Worm (Caenorhabditis elegans) whole organism, young adult: Measurements from ENCODE around the gene str-143.

Source experiments
- B0261.1 ChIP-seq: sonication (generic microtip); optimal IDR thresholded peaks from 2 replicates; lab custom pipeline; 2016; ENCODE audit warnings: mild to moderate bottlenecking, missing genetic modification characterization, moderate library complexity, missing compliant biosample characterization
- C17E4.6 ChIP-seq: fragments of 200-800 bp; sonication (Bioruptor generic); IDR thresholded peaks from 2 replicates; pipeline ENCODE4 v1.3.6; 2022; ENCODE audit warnings: missing genetic modification reagents, missing genetic modification characterization, missing compliant biosample characterization
- D2030.7 ChIP-seq: fragments of 200-800 bp; sonication (Bioruptor generic); IDR thresholded peaks from 2 replicates; pipeline ENCODE4 v1.3.6; 2022; ENCODE audit warnings: missing genetic modification reagents, missing genetic modification characterization, missing compliant biosample characterization
- F10E7.11 ChIP-seq: sonication (generic microtip); optimal IDR thresholded peaks from 2 replicates; lab custom pipeline; 2017; ENCODE audit warnings: mild to moderate bottlenecking, missing genetic modification characterization, moderate library complexity, missing compliant biosample characterization
- F22D6.2 ChIP-seq: sonication (generic microtip); optimal IDR thresholded peaks from 2 replicates; lab custom pipeline; 2016; ENCODE audit warnings: mild to moderate bottlenecking, missing genetic modification characterization, missing compliant biosample characterization
- F49E8.2 ChIP-seq: sonication (generic microtip); optimal IDR thresholded peaks from 3 replicates; lab custom pipeline; 2017; ENCODE audit warnings: missing genetic modification characterization, mild to moderate bottlenecking, missing compliant biosample characterization, antibody characterized with exemption, moderate library complexity; ENCODE audit not compliant: insufficient read depth
- F57C9.4 ChIP-seq: sonication (generic microtip); optimal IDR thresholded peaks from 2 replicates; lab custom pipeline; 2017; ENCODE audit warnings: mild to moderate bottlenecking, missing genetic modification characterization, missing compliant biosample characterization
- K11D2.4 ChIP-seq: fragments of 200-800 bp; sonication (Bioruptor generic); IDR thresholded peaks from 2 replicates; pipeline ENCODE4 v1.3.6; 2022; ENCODE audit warnings: missing genetic modification reagents, missing genetic modification characterization, missing compliant biosample characterization
- Y53F4B.3 ChIP-seq: fragments of 200-800 bp; sonication (Bioruptor generic); IDR thresholded peaks from 2 replicates; pipeline ENCODE4 v1.3.6; 2022; ENCODE audit warnings: missing genetic modification reagents, missing genetic modification characterization, missing compliant biosample characterization
- akir-1 ChIP-seq: fragments of 200-800 bp; sonication (Bioruptor generic); optimal IDR thresholded peaks from 2 replicates; lab custom pipeline; 2018; ENCODE audit warnings: mild to moderate bottlenecking, missing genetic modification characterization, moderate library complexity, missing compliant biosample characterization
- atf-7 ChIP-seq: sonication (generic microtip); optimal IDR thresholded peaks from 2 replicates; lab custom pipeline; 2017; ENCODE audit warnings: mild to moderate bottlenecking, missing genetic modification characterization, missing compliant biosample characterization
- athp-1 ChIP-seq: sonication (generic microtip); optimal IDR thresholded peaks from 2 replicates; lab custom pipeline; 2017; ENCODE audit warnings: mild to moderate bottlenecking, missing genetic modification characterization, missing compliant biosample characterization
- attf-3 ChIP-seq: fragments of 200-800 bp; sonication (Bioruptor generic); conservative IDR thresholded peaks from 2 replicates; pipeline ENCODE4 v1.3.6; 2022; ENCODE audit warnings: missing genetic modification reagents, missing genetic modification characterization, missing compliant biosample characterization
- attf-6 ChIP-seq: fragments of 200-800 bp; sonication (Bioruptor generic); IDR thresholded peaks from 2 replicates; pipeline ENCODE4 v1.3.6; 2022; ENCODE audit warnings: missing genetic modification reagents, missing genetic modification characterization, missing compliant biosample characterization
- ceh-100 ChIP-seq: fragments of 200-800 bp; sonication (Bioruptor generic); IDR thresholded peaks from 2 replicates; pipeline ENCODE4 v1.3.6; 2022; ENCODE audit warnings: missing genetic modification reagents, missing genetic modification characterization, missing compliant biosample characterization
- egl-18 ChIP-seq: fragments of 200-800 bp; sonication (Bioruptor generic); IDR thresholded peaks from 2 replicates; pipeline ENCODE4 v1.3.6; 2022; ENCODE audit warnings: missing genetic modification reagents, missing genetic modification characterization, missing compliant biosample characterization
- egl-44 ChIP-seq: fragments of 200-800 bp; sonication (Bioruptor generic); IDR thresholded peaks from 2 replicates; pipeline ENCODE4 v1.3.6; 2022; ENCODE audit warnings: missing genetic modification reagents, missing genetic modification characterization, missing compliant biosample characterization
- egrh-3 ChIP-seq: fragments of 200-800 bp; sonication (Bioruptor generic); IDR thresholded peaks from 2 replicates; pipeline ENCODE4 v1.3.6; 2022; ENCODE audit warnings: missing genetic modification reagents, missing genetic modification characterization, missing compliant biosample characterization
- ets-4 ChIP-seq: fragments of 200-800 bp; sonication (Bioruptor generic); optimal IDR thresholded peaks from 2 replicates; lab custom pipeline; 2018; ENCODE audit warnings: mild to moderate bottlenecking, missing genetic modification characterization, missing compliant biosample characterization
- fkh-3 ChIP-seq: sonication (generic microtip); optimal IDR thresholded peaks from 2 replicates; lab custom pipeline; 2016; ENCODE audit warnings: mild to moderate bottlenecking, missing genetic modification characterization, missing compliant biosample characterization
- him-1 ChIP-seq: sonication (generic microtip); optimal IDR thresholded peaks from 2 replicates; lab custom pipeline; 2016; ENCODE audit warnings: missing genotype, missing genetic modification reagents, missing genetic modification characterization, missing compliant biosample characterization
- hlh-26 ChIP-seq: fragments of 200-800 bp; sonication (Bioruptor generic); conservative IDR thresholded peaks from 2 replicates; pipeline ENCODE4 v1.3.6; 2022; ENCODE audit warnings: missing genetic modification reagents, missing genetic modification characterization, missing compliant biosample characterization
- hmg-1.2 ChIP-seq: fragments of 200-800 bp; sonication (Bioruptor generic); IDR thresholded peaks from 2 replicates; pipeline ENCODE4 v1.3.6; 2022; ENCODE audit warnings: missing genetic modification reagents, missing genetic modification characterization, missing compliant biosample characterization
- let-526 ChIP-seq: fragments of 200-800 bp; sonication (Bioruptor generic); IDR thresholded peaks from 2 replicates; pipeline ENCODE4 v1.3.6; 2022; ENCODE audit warnings: missing genetic modification reagents, missing genetic modification characterization, missing compliant biosample characterization
- lin-26 ChIP-seq: fragments of 200-800 bp; sonication (Bioruptor generic); IDR thresholded peaks from 2 replicates; pipeline ENCODE4 v1.3.6; 2022; ENCODE audit warnings: missing genetic modification reagents, missing genetic modification characterization, missing compliant biosample characterization
- lin-40 ChIP-seq: sonication (generic microtip); optimal IDR thresholded peaks from 2 replicates; lab custom pipeline; 2016; ENCODE audit warnings: missing genetic modification characterization, mild to moderate bottlenecking, missing compliant biosample characterization, missing genotype, missing genetic modification reagents
- lsl-1 ChIP-seq: fragments of 200-800 bp; sonication (Bioruptor generic); optimal IDR thresholded peaks from 2 replicates; lab custom pipeline; 2018; ENCODE audit warnings: mild to moderate bottlenecking, missing genetic modification characterization, moderate library complexity, missing compliant biosample characterization
- madf-10 ChIP-seq: sonication (generic microtip); optimal IDR thresholded peaks from 2 replicates; lab custom pipeline; 2016; ENCODE audit warnings: mild to moderate bottlenecking, missing genetic modification characterization, missing compliant biosample characterization
- madf-6 ChIP-seq: fragments of 200-800 bp; sonication (Bioruptor generic); IDR thresholded peaks from 2 replicates; pipeline ENCODE4 v1.3.6; 2022; ENCODE audit warnings: missing genetic modification reagents, missing genetic modification characterization, missing compliant biosample characterization
- madf-8 ChIP-seq: fragments of 200-800 bp; sonication (Bioruptor generic); conservative IDR thresholded peaks from 2 replicates; pipeline ENCODE4 v1.3.6; 2022; ENCODE audit warnings: missing genetic modification reagents, missing genetic modification characterization, missing compliant biosample characterization
- nfya-1 ChIP-seq: sonication (generic microtip); optimal IDR thresholded peaks from 2 replicates; lab custom pipeline; 2017; ENCODE audit warnings: antibody characterized with exemption, missing compliant biosample characterization, missing genetic modification characterization, borderline replicate concordance; ENCODE audit not compliant: insufficient read depth
- nfyb-1 ChIP-seq: fragments of 200-800 bp; sonication (Bioruptor generic); IDR thresholded peaks from 2 replicates; pipeline ENCODE4 v1.3.6; 2022; ENCODE audit warnings: missing genetic modification reagents, missing genetic modification characterization, missing compliant biosample characterization
- nhr-120 ChIP-seq: fragments of 200-800 bp; sonication (Bioruptor generic); IDR thresholded peaks from 2 replicates; pipeline ENCODE4 v1.3.6; 2022; ENCODE audit warnings: missing genetic modification characterization, missing compliant biosample characterization
- nhr-179 ChIP-seq: sonication (generic microtip); optimal IDR thresholded peaks from 2 replicates; lab custom pipeline; 2016; ENCODE audit warnings: mild to moderate bottlenecking, missing genetic modification characterization, missing compliant biosample characterization
- nhr-27 ChIP-seq: fragments of 200-800 bp; sonication (Bioruptor generic); optimal IDR thresholded peaks from 2 replicates; lab custom pipeline; 2018; ENCODE audit warnings: mild to moderate bottlenecking, missing genetic modification characterization, moderate library complexity, missing compliant biosample characterization
- rcor-1 ChIP-seq: fragments of 200-800 bp; sonication (Bioruptor generic); IDR thresholded peaks from 2 replicates; pipeline ENCODE4 v1.3.6; 2022; ENCODE audit warnings: missing genetic modification reagents, missing genetic modification characterization, missing compliant biosample characterization
- repo-1 ChIP-seq: sonication (generic microtip); optimal IDR thresholded peaks from 2 replicates; lab custom pipeline; 2017; ENCODE audit warnings: mild to moderate bottlenecking, missing genetic modification characterization, missing compliant biosample characterization
- rpc-1 ChIP-seq, 2 experiments: fragments of 150-350 bp in 1 of 2; sonication (generic microtip) in 1 of 2; optimal IDR thresholded peaks; 2 replicates each; lab custom pipeline; 2014 to 2018; ENCODE audit warnings: missing biosample characterization in 1 of 2, missing genetic modification characterization in 1 of 2, missing genetic modification reagents in 1 of 2, missing genotype in 1 of 2
- sea-2 ChIP-seq: fragments of 200-800 bp; sonication (Bioruptor generic); IDR thresholded peaks from 2 replicates; pipeline ENCODE4 v1.3.6; 2022; ENCODE audit warnings: missing genetic modification characterization, missing compliant biosample characterization
- snpc-1.3 ChIP-seq: sonication (generic microtip); optimal IDR thresholded peaks from 2 replicates; lab custom pipeline; 2017; ENCODE audit warnings: missing genetic modification characterization, mild to moderate bottlenecking, missing compliant biosample characterization, antibody characterized with exemption, moderate library complexity, missing genotype, missing genetic modification reagents; ENCODE audit not compliant: insufficient read depth
- snpc-3.4 ChIP-seq: sonication (generic microtip); optimal IDR thresholded peaks from 2 replicates; lab custom pipeline; 2017; ENCODE audit warnings: missing genetic modification characterization, mild to moderate bottlenecking, missing compliant biosample characterization, antibody characterized with exemption, moderate library complexity, missing genotype, missing genetic modification reagents
- sptf-2 ChIP-seq: fragments of 200-800 bp; sonication (Bioruptor generic); optimal IDR thresholded peaks from 2 replicates; lab custom pipeline; 2018; ENCODE audit warnings: mild to moderate bottlenecking, missing genetic modification characterization, missing compliant biosample characterization
- tlf-1 ChIP-seq: fragments of 200-800 bp; sonication (Bioruptor generic); optimal IDR thresholded peaks from 2 replicates; lab custom pipeline; 2018; ENCODE audit warnings: mild to moderate bottlenecking, missing genetic modification characterization, missing compliant biosample characterization
- unc-130 ChIP-seq: sonication (generic microtip); optimal IDR thresholded peaks from 2 replicates; lab custom pipeline; 2016; ENCODE audit warnings: missing genetic modification reagents, missing genetic modification characterization, missing compliant biosample characterization
- ztf-18 ChIP-seq: sonication (generic microtip); optimal IDR thresholded peaks from 2 replicates; lab custom pipeline; 2016; ENCODE audit warnings: missing genotype, mild to moderate bottlenecking, missing genetic modification characterization, missing compliant biosample characterization
- ztf-22 ChIP-seq: fragments of 200-800 bp; sonication (Bioruptor generic); optimal IDR thresholded peaks from 2 replicates; lab custom pipeline; 2018; ENCODE audit warnings: mild to moderate bottlenecking, missing genetic modification characterization, moderate library complexity, missing compliant biosample characterization
- ztf-25 ChIP-seq: fragments of 200-800 bp; sonication (Bioruptor generic); IDR thresholded peaks from 2 replicates; pipeline ENCODE4 v1.3.6; 2022; ENCODE audit warnings: missing genetic modification reagents, missing genetic modification characterization, missing compliant biosample characterization
- ztf-26 ChIP-seq: sonication (generic microtip); optimal IDR thresholded peaks from 2 replicates; lab custom pipeline; 2017; ENCODE audit warnings: missing genetic modification characterization, missing compliant biosample characterization
- ztf-6 ChIP-seq: fragments of 200-800 bp; sonication (Bioruptor generic); IDR thresholded peaks from 2 replicates; pipeline ENCODE4 v1.3.6; 2022; ENCODE audit warnings: missing genetic modification reagents, missing genetic modification characterization, missing compliant biosample characterization

The str-143 gene

DNA sequence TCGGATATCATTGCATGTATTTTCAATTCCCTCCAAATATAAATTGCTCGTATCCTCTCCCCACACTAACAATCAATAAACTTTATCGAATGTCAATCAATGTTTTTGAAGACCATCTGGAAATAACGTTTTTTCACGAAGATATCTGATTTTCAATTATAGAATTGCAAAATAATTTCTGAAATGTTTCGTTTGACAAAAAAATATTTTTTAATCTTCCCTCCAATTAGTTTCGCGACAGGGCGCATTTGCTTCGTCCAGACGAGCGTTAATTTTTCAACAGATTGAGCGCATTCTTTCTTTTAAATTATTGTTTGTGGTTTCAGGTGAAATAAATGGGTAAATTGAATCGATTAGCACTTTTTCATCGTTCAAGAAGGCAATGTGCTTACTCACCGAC, 38.4 kb downstream of the str-143 start, which contains the start of gene vars-1 (continued):
- TF ChIP-seq madf-6 (GFP tag; lab: Robert Waterston, UW) (peak; percentile 58), ztf-6 (no peak), hmg-1.2 (no peak), ceh-100 (GFP tag; lab: Robert Waterston, UW) (no peak), let-526 (GFP tag; lab: Robert Waterston, UW) (no peak), F49E8.2 (peak; percentile 77), C17E4.6 (GFP tag; lab: Robert Waterston, UW) (no peak), attf-6 (GFP tag; lab: Robert Waterston, UW) (peak; percentile 56; the same call in 1 of the 2 replicates), egl-18 (GFP tag; lab: Robert Waterston, UW) (no peak), sea-2 (GFP tag; lab: Robert Waterston, UW) (no peak), nhr-27 (tag; lab: Kevin White, UChicago) (no peak), nhr-120 (GFP tag; lab: Robert Waterston, UW) (no peak), Y53F4B.3 (GFP tag; lab: Robert Waterston, UW) (no peak), snpc-3.4 (tag; lab: Kevin White, UChicago) (no peak), K11D2.4 (GFP tag; lab: Robert Waterston, UW) (no peak), atf-7 (tag; lab: Kevin White, UChicago) (no peak), F57C9.4 (tag; lab: Kevin White, UChicago) (no peak), F22D6.2 (tag; lab: Kevin White, UChicago) (no peak), sptf-2 (GFP tag; lab: Kevin White, UChicago) (no peak), nhr-179 (tag; lab: Kevin White, UChicago) (no peak), nfya-1 (tag; lab: Kevin White, UChicago) (no peak), ztf-25 (GFP tag; lab: Robert Waterston, UW) (no peak), athp-1 (tag; lab: Kevin White, UChicago) (no peak), unc-130 (no peak), hlh-26 (GFP tag; lab: Robert Waterston, UW) (no peak), ztf-26 (tag; lab: Kevin White, UChicago) (no peak), lsl-1 (peak; percentile 53), rcor-1 (no peak), egl-44 (GFP tag; lab: Robert Waterston, UW) (no peak), snpc-1.3 (tag; lab: Kevin White, UChicago) (no peak), madf-8 (GFP tag; lab: Robert Waterston, UW) (no peak), F10E7.11 (no peak), ztf-18 (no peak), lin-40 (tag; lab: Kevin White, UChicago) (no peak), D2030.7 (GFP tag; lab: Robert Waterston, UW) (0 out of 2 replicates have a peak, but pooled peaks have one; percentile 28), akir-1 (GFP tag; lab: Kevin White, UChicago) (no peak), attf-3 (GFP tag; lab: Robert Waterston, UW) (no peak), ztf-22 (no peak), repo-1 (tag; lab: Kevin White, UChicago) (no peak), lin-26 (GFP tag; lab: Robert Waterston, UW) (no peak), madf-10 (tag; lab: Kevin White, UChicago) (no peak), fkh-3 (tag; lab: Kevin White, UChicago) (no peak), nfyb-1 (GFP tag; lab: Robert Waterston, UW) (no peak), him-1 (tag; lab: Kevin White, UChicago) (no peak), tlf-1 (GFP tag; lab: Kevin White, UChicago) (peak; percentile 51), rpc-1 (optimal IDR thresholded peaks at IDR 0.05; lab: Kevin White, UChicago) (no peak), rpc-1 (tag; optimal IDR thresholded peaks at IDR 0.05; lab: Kevin White, UChicago) (no peak), egrh-3 (GFP tag; lab: Robert Waterston, UW) (no peak), B0261.1 (tag; lab: Kevin White, UChicago) (no peak), ets-4 (no peak)
